Worm (Caenorhabditis elegans) whole organism, dauer: ENCODE results near the gene W08A12.3.

Source experiments
- unc-62 ChIP-seq: sonication (generic microtip); optimal IDR thresholded peaks from 2 replicates; lab custom pipeline; 2017; ENCODE audit warnings: missing biosample characterization, missing genetic modification reagents, missing genetic modification characterization

Gene W08A12.3

ce11 chrV:3686292-3686691 lies 3.6 kb downstream of the W08A12.3 start:
- TF ChIP-seq unc-62 (GFP tag; lab: Kevin White, UChicago), result no peak

DNA sequence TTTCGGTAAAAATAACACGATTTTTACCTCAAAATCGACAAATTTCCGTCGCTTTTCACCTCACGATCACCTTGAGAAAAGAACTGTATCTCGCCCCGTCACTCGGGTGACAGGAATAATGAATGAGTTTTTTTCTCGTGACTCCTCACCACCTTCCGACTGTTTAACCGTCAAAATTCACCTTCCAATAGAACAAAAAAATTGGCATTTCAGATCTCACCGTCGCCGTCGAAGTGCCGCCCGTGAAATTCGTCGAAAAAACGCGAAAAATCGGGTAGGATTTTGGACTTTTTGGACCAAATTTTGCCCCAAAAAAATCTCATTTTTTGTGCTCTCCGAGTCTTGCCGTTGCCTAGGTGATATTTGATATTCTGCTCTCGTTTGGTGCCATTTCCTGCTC lies 4.2 kb downstream of the W08A12.3 start, which contains the start of gene unc-132:
Gene unc-132 (plus strand): TSS at position 208 of the 400 bp plus-strand sequence.
- TF ChIP-seq unc-62 (GFP tag; lab: Kevin White, UChicago), result no peak

ce11 chrV:3688733-3689132 lies 6.1 kb downstream of the W08A12.3 start:
- no peak for TF ChIP-seq unc-62 (GFP tag; lab: Kevin White, UChicago)

ce11 chrV:3692613-3693012 lies 10.0 kb downstream of the W08A12.3 start:
- TF ChIP-seq unc-62 (GFP tag; lab: Kevin White, UChicago), result no peak

DNA sequence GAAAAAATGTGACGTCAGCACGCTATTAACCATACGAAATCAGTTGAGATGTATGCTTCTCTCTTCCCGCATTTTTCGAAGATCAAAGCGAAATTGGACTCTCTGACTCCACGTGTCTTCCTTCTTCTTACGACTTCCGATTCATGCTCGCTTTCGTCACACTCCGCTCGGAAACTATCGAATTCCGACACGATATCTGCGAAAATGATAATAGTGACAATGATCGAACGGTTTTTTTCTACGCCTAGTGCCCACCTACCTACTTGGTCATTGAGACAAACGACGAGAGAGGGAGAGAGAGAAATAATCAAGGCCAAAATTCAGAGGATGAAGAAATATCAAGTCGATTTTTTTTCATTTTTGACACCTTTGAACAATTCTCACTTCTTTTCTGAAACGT lies 11.0 kb downstream of the W08A12.3 start:
- TF ChIP-seq unc-62 (GFP tag; lab: Kevin White, UChicago), result no peak

DNA sequence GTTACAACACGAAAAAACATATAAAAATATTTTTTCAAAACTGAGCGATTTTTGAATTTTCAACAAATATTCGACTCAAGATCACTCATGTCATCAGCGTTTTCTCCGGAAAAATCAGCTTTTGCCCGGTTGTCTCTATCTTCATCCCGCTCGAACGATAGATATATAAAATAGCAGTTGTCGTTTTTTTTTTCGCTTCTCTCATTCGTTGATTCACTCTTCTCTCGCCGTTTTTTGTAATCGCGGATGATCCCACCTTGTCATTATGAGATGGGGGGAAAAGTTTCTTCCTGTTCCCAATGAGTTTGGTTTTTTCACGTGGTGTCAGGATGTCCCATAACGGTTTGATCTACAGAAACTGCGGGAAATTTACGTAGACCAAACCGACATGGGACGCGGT lies 12.6 kb downstream of the W08A12.3 start:
- no peak for TF ChIP-seq unc-62 (GFP tag; lab: Kevin White, UChicago)

- no peak for TF ChIP-seq unc-62 (GFP tag; lab: Kevin White, UChicago)
Observed at ce11 chrV:3697071-3697470, 14.4 kb downstream of the W08A12.3 start.

- TF ChIP-seq unc-62 (GFP tag; lab: Kevin White, UChicago), result no peak
Observed at ce11 chrV:3698497-3698896, 15.8 kb downstream of the W08A12.3 start.

- no peak for TF ChIP-seq unc-62 (GFP tag; lab: Kevin White, UChicago)
Observed at ce11 chrV:3702998-3703397, 20.3 kb downstream of the W08A12.3 start.

ce11 chrV:3703888-3704287 lies 21.2 kb downstream of the W08A12.3 start:
- no peak for TF ChIP-seq unc-62 (GFP tag; lab: Kevin White, UChicago)

ce11 chrV:3704688-3705087 lies 22.0 kb downstream of the W08A12.3 start, which contains the start of gene lin-40:
lin-40 (plus strand) TSS chrV:3704988.
- TF ChIP-seq unc-62 (GFP tag; lab: Kevin White, UChicago), result no peak

DNA sequence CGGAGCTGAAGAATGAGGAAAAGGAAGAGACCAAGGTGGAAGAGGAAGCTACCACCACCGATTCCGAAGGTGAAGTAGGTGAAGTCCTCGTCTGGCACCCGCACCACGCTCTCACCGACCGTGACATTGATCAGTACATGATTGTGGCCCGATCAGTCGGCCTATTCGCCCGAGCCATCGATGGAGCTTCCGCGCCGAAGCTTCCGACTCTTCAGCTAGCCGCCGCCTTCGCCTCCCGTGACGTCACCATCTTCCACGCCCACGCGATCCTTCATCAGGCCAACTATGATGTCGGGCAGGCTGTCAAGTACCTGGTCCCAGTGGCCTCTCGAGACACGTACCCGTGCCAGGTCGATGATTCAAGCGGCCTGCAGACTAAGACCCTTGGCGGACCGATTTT lies 23.5 kb downstream of the W08A12.3 start:
- TF ChIP-seq unc-62 (GFP tag; lab: Kevin White, UChicago), result no peak

DNA sequence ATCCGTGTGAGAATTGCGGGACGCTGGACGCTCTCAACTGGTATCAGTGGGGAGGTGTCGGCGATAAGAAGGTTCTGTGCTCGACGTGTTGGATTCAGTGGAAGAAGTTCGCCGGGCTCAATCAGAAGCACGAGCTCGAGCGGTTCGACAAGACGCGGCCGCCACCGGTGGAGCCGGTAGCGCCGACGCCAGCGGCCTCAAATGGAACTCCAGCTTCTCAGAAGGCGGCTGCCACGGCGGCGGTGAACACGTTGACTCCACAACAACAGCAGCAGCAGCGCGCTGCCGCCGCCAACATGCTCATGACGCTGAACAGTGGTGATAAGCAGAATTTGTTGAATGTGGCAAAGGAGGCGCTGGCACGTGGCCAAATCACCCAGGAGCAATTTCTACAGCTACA lies 24.2 kb downstream of the W08A12.3 start:
- no peak for TF ChIP-seq unc-62 (GFP tag; lab: Kevin White, UChicago)

ce11 chrV:3711544-3711943 lies 28.9 kb downstream of the W08A12.3 start:
- TF ChIP-seq unc-62 (GFP tag; lab: Kevin White, UChicago), result no peak

DNA sequence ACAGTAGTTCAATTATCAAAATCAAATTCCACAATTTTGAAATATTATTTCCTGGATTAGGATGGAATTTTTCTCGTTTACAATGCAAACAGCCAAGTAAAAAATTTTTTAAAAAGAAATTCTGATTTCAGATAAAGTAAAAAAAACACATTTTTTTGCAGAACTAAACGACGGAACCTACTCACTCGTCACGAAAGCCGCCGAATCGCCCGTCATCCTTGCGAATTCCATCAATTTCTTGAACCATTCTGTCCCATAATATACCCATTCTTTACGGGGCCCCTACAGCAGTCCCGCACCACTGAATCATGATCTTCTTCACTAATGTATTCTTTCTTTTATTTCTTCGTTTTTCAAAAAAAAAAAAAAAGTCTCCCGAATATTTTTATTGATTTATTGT lies 29.5 kb downstream of the W08A12.3 start:
- TF ChIP-seq unc-62 (GFP tag; lab: Kevin White, UChicago), result no peak

DNA sequence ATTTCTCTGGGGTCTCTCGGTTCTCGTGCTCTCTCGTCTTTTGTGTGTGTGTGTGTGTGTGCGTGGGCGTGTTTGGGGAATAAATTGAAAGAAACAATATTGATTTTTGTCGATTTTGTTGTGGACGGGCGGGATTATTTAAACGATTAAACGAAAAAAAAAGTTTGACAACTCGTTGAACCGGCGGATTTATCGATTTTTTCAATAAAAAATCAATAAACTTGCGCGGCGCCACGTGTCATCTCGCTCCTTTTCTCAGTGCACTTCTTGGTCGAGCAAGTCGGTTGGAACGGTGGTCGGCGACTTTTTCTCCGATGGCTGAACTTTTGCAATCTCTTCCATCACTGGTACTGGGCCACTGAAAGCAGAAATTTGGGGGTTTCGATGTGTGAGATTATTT lies 30.3 kb downstream of the W08A12.3 start:
- TF ChIP-seq unc-62 (GFP tag; lab: Kevin White, UChicago), result no peak

DNA sequence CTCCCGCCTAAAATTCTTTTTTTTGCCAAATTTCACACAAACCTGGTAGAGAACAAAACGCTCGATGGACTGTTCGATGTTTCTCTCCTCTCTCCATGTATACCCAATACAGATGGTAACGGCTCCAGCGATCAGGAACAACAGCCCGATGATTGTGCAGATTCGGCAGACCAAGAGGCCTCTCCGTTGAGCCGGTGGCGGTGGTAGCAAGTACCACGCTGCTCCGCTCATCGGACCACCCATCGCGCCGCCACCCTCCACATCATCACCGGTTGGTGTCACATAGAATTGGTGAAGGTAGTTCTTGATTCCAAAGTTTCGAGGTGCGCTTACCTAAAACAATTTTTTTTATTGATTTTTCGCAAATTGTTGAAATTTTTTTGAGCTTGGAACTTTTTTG lies 32.1 kb downstream of the W08A12.3 start:
- no peak for TF ChIP-seq unc-62 (GFP tag; lab: Kevin White, UChicago)

DNA sequence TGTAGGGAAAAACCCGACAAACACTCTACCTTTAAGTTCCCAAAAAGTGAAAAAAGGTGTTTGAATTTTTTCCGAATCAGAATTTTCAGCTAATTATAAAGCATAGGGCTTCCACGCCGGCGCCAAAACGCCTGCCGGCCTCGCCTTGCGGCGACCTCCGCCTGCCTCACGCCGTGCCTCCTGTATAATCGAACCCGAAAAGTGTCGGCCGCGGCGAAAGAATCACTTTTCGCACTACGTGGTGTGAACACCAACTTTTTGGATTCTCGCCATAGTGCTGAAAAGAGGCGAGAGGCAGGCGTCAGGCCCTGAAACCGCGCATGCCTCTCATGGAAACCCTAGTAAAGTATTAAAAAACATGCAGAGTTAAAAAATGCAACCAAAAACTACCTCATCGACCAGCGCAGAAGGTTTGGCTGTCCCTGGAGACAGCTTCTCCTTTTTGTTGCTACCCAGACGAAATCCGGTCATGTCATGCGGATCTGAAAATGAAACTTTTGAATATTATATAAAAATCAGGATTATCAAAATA lies 32.9 kb downstream of the W08A12.3 start, which contains the start of gene nrsn-1:
Gene nrsn-1 (minus strand): TSS at position 482 of the 532 bp plus-strand sequence.
- no peak for TF ChIP-seq unc-62 (GFP tag; lab: Kevin White, UChicago)
